Fruit fly (Drosophila melanogaster) ovary, adult (tissue): ENCODE data around the gene CG32700.

Experiments used
- CG17801 ChIP-seq: fragments of 200-800 bp; optimal IDR thresholded peaks from 2 replicates; lab custom pipeline; 2019; ENCODE audit warnings: missing biosample characterization, mild to moderate bottlenecking, missing genetic modification characterization, moderate library complexity; ENCODE audit not compliant: partially characterized antibody

Gene CG32700

DNA sequence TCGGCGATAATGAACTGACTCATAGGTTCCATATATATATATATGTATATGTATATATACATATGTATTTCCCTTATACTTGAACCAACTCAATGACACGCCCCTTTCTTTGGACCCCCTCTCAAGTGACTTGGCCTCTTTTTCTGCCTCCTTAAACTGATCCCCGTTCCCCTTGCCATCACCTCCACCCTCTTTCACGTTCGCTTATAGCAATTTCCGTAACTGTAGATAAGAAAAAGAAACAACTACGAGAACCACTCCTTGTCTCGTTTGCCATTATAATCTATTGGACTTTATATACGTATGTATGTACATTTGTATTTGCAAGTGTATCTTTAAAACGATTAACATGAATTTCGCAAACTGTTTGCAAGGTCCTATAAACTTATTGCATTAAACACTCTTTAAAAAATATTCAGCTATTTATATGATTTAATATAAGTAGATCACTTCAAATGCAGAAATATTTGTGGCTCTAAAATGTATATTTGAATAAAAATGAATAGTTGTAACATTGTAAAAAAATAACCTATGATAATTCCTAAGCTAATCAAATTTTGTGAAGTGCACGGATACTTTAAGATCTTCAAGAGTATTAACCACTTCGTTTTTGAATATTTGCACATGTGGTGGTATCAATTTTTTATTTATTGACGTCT, 32.1 kb upstream of the CG32700 start:
- TF ChIP-seq CG17801 (GFP tag; lab: Kevin White, UChicago): peak; percentile 33

- no peak for TF ChIP-seq CG17801 (GFP tag; lab: Kevin White, UChicago)
Measured at dm6 chrX:9581869-9582268, 31.2 kb upstream of the CG32700 start.

dm6 chrX:9580544-9580943, 29.9 kb upstream of the CG32700 start:
- TF ChIP-seq CG17801 (GFP tag; lab: Kevin White, UChicago): no peak

dm6 chrX:9579918-9580521, 29.4 kb upstream of the CG32700 start, which contains the start of gene LPCAT:
Gene LPCAT (minus strand): TSS chrX:9579987.
- TF ChIP-seq CG17801 (GFP tag; lab: Kevin White, UChicago): peak; percentile 53

- TF ChIP-seq CG17801 (GFP tag; lab: Kevin White, UChicago): peak; percentile 95
Measured at dm6 chrX:9578696-9579509, 28.3 kb upstream of the CG32700 start.

- TF ChIP-seq CG17801 (GFP tag; lab: Kevin White, UChicago): no peak
Measured at dm6 chrX:9578014-9578413, 27.4 kb upstream of the CG32700 start.

DNA sequence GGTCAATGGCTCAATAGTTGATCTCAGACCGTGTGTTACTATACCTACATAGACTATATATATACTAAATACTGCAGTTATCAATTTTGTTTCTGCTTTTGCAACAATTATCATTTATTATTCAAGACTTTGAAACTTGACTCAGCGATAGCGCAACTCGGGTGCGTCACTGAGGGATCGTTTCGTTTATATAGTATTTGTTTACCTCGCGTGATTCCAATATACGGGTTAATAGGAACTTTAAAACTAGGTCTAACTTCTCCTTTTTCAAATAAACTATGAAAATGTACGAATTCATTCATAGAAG, 26.7 kb upstream of the CG32700 start:
- no peak for TF ChIP-seq CG17801 (GFP tag; lab: Kevin White, UChicago)

DNA sequence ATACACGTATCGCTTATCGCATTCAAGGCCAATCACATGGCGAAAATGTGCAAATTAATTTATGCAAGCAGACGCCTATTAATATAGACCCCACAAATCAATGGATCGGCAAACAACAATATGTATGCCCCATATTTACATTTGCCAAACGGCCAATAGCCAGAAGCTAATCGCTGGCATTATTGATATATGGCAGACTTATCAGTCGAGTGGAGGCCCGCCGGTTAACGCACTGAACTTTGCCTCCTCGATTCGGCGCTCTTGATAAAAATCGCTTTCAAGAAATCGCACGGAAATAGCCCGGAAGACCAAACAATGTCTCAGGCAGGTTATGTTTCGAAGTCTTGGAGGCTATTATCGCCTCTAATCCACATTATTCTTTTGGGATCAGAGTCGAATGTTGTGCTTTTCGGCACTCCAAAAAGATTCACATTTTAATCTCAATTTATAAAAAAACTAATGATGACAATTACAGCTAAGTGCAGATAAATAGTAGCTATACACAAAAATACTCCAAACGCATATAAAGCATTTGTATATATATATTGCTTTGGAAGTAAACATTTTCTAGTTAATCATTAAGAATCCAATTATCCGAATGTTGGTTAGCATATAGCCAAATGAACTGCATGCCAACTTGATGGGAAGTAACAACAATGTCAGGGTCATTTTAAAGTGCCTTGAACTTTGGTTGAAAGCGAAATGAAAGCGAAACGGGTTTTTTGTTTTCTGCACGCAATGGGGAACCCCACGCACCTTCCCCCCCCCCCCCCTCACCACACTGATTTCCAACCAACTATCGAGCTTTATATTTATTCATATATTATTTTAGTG, 26.1 kb upstream of the CG32700 start:
- no peak for TF ChIP-seq CG17801 (GFP tag; lab: Kevin White, UChicago)

DNA sequence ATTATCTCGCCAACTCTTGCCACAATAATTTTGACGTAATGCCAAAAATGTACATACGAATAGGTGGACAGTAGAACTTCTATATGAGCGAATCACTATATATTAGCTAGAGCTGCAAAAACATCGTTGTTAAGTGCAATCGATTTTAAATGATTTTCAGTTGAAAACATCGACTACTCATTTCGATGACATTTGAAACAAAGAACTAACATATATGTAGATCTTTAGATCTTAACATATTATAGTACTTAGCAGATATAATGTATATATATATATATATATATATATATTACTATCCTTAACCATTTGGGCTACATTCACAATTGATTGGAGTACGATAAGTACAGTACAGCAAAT, 25.5 kb upstream of the CG32700 start, which contains the start of gene CG42395:
Gene CG42395, minus strand, starts transcription at position 101 of the 357 bp plus-strand sequence.
- no peak for TF ChIP-seq CG17801 (GFP tag; lab: Kevin White, UChicago)

dm6 chrX:9571208-9571607, 20.6 kb upstream of the CG32700 start, which contains the start of gene Cubn:
Gene Cubn (minus strand): TSS chrX:9571308.
- no peak for TF ChIP-seq CG17801 (GFP tag; lab: Kevin White, UChicago)

DNA sequence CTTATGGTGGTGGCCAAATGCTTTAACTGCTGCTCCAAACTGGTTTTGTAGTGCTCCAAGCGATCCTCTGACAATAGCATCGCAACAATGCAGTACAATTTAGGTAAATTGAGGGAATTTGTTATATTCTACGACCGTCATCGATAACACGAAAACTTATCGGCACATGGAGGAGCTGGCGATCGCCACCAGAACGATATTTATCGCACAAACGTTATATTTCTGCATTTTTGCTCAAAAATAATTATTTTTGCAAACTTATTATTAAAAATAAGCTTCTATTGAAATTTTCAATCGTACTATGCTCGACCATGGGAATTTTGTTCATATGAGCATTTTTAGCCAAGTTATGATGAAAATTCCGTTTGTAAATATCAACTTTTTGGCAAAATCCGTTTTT, 5.8 kb upstream of the CG32700 start, which contains the start of gene CG15317:
Gene CG15317, minus strand, starts transcription at position 148 of the 400 bp plus-strand sequence.
- TF ChIP-seq CG17801 (GFP tag; lab: Kevin White, UChicago): no peak

DNA sequence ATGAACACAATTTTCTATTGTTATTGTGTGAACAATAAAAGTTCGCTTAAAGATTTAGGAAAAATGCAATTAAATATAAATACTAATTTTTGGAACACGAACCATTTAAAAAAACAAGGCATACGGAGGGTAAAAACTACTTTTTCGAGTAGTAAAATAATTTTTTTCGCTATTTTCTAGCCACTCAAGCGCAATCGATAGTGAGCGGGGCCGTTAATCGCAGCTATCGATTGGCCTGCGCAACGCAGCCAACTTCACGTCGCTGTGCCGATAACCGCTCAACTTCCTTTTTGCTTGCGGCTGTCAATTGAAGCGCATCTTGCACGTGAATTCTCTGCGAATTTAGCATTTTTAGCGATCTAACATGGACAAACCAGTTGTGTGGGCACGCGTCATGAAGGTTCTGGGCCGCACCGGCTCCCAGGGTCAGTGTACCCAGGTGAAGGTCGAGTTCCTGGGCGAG, 3.7 kb upstream of the CG32700 start, which contains the start of gene RpS28b:
Gene RpS28b, plus strand, starts transcription at position 278 of the 463 bp plus-strand sequence.
- peak; percentile 80 for TF ChIP-seq CG17801 (GFP tag; lab: Kevin White, UChicago)

DNA sequence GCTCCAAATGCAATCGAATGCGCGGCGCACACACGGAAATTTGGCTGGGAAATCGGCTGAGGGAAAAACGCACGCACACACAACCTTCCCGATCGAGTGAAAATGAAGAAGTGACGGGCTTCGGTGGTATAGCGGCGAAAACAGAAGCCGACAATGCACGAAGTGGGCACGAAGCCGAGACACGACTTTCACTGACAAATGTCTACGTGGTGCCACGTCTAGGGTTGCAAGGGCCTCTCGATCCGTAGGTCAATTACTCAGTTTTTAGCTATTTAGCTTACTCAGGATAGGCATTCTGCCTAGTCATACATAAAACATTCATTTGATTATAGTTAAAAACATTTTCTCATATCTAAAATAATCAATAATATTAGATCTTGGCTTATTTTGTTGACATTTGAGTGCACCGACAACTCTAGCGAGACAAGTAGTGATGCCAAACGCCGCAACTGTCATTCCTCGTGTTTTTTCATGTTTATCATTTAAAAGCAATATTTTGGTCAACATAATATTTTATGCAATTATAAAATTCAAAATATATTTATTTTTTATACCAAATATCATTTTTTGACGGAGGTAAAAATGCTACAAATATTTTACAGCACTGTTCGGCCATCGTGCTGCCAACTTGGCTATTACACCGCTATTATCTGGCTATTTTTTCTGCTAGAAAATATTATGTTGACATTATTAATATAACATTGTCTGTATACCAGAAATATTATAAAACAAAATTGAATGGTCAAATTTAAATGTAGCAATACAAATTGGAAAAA, 3.1 kb upstream of the CG32700 start:
- peak; percentile 94 for TF ChIP-seq CG17801 (GFP tag; lab: Kevin White, UChicago)

dm6 chrX:9551179-9551578, 541 bp upstream of the CG32700 start:
- TF ChIP-seq CG17801 (GFP tag; lab: Kevin White, UChicago): no peak
